Worm (Caenorhabditis elegans) whole organism, early embryonic: ENCODE results near the gene Y22D7AR.2.

Source experiments
- hmbx-1 ChIP-seq: sonication (generic microtip); optimal IDR thresholded peaks from 2 replicates; lab custom pipeline; 2016; ENCODE audit warnings: mild to moderate bottlenecking, missing genetic modification characterization, missing compliant biosample characterization
- hnd-1 ChIP-seq: sonication (generic microtip); optimal IDR thresholded peaks from 2 replicates; lab custom pipeline; 2016; ENCODE audit warnings: missing genetic modification characterization, missing compliant biosample characterization

ce11 chrIII:1657380-1657779 lies 48.4 kb upstream of the Y22D7AR.2 start, which contains the start of gene cht-4:
- no peak for TF ChIP-seq hnd-1
- no peak for TF ChIP-seq hmbx-1 (tag; lab: Kevin White, UChicago)
